Fruit fly (Drosophila melanogaster) whole organism: ENCODE results near the gene Npc2b.

Source experiments
- CG8478 ChIP-seq: fragments of >200 bp; optimal IDR thresholded peaks from 2 replicates; lab custom pipeline; 2018; ENCODE audit warnings: inconsistent platforms
- pan ChIP-seq: fragments of >200 bp; optimal IDR thresholded peaks from 2 replicates; lab custom pipeline; 2017
- psq ChIP-seq: fragments of >200 bp; optimal IDR thresholded peaks from 2 replicates; lab custom pipeline; 2017
- usp ChIP-seq: fragments of >200 bp; optimal IDR thresholded peaks from 2 replicates; lab custom pipeline; 2017; ENCODE audit warnings: missing biosample characterization, missing genetic modification characterization, mixed read lengths

DNA sequence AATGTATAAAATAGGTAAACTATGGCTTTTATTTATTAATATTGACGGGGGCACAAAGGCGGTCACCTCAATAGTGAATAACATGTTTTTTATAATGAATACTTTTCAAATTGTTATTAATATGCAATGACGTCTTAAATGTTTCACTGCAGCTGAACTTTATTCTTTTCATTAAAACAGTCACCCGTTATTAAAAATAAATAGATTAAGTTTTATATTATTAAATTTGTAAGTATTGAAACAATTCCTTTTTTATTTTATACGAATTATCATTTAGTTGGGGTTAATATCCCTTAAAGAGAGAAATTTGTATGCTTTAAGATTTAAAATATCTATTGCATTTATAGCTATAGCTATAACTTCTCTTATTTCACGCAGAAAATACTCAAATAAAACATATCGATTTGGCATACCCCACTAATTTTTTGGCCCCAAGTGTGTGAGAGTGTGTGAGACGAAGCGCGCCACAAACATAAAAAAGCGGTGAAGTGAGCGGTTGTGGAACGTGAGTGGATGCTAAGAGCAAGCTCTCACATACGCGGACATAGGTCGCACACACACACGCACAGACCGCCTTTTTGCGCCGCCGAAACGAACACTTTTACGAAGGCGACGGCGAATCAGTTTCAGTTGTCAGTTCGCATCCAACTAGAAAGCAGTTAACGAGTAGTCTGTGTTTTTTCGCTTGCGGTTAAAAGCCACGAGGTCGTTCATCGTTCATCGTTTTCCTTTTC lies 32.8 kb upstream of the Npc2b start, which contains the start of gene foxo:
- TF ChIP-seq psq (lab: Kevin White, UChicago) = no peak
- no peak for TF ChIP-seq CG8478 (lab: Kevin White, UChicago)
- no peak for TF ChIP-seq usp
- no peak for TF ChIP-seq pan (lab: Kevin White, UChicago)
